Worm (Caenorhabditis elegans) whole organism, early embryonic: ENCODE measurements around the gene T02G5.14.

ENCODE experiments used
- ama-1 ChIP-seq: fragments of 150-350 bp; optimal IDR thresholded peaks from 2 replicates; lab custom pipeline; 2014
- flt-1 ChIP-seq: fragments of 200-800 bp; sonication (Bioruptor generic); IDR thresholded peaks from 2 replicates; pipeline ENCODE4 v1.3.6; 2022; ENCODE audit warnings: missing genetic modification characterization, missing compliant biosample characterization
- hmbx-1 ChIP-seq: sonication (generic microtip); optimal IDR thresholded peaks from 2 replicates; lab custom pipeline; 2016; ENCODE audit warnings: mild to moderate bottlenecking, missing genetic modification characterization, missing compliant biosample characterization
- hnd-1 ChIP-seq: sonication (generic microtip); optimal IDR thresholded peaks from 2 replicates; lab custom pipeline; 2016; ENCODE audit warnings: missing genetic modification characterization, missing compliant biosample characterization
- pes-1 ChIP-seq: fragments of 200-800 bp; sonication (Bioruptor generic); IDR thresholded peaks from 2 replicates; pipeline ENCODE4 v1.3.6; 2022; ENCODE audit warnings: missing genetic modification reagents, missing genetic modification characterization, missing compliant biosample characterization
- tbx-37 ChIP-seq: fragments of 200-800 bp; sonication (Bioruptor generic); conservative IDR thresholded peaks from 2 replicates; pipeline ENCODE4 v1.3.6; 2022; ENCODE audit warnings: missing genetic modification reagents, missing genetic modification characterization, missing compliant biosample characterization
- tra-4 ChIP-seq: sonication (generic microtip); optimal IDR thresholded peaks from 2 replicates; lab custom pipeline; 2017; ENCODE audit warnings: missing genetic modification characterization, missing compliant biosample characterization

- TF ChIP-seq ama-1 (lab: Kevin White, UChicago) (no peak), tbx-37 (GFP tag; lab: Robert Waterston, UW) (no peak), hnd-1 (tag; lab: Kevin White, UChicago) (no peak), hmbx-1 (tag; lab: Kevin White, UChicago) (no peak), flt-1 (GFP tag; lab: Robert Waterston, UW) (no peak), tra-4 (tag; lab: Kevin White, UChicago) (no peak), pes-1 (no peak)
Observed at ce11 chrII:7103111-7103510, 19.0 kb downstream of the T02G5.14 start.
